Worm (Caenorhabditis elegans) whole organism, young adult: ENCODE measurements around the gene sek-3.

Experiments
- B0019.2 ChIP-seq: fragments of 200-800 bp; sonication (Bioruptor generic); conservative IDR thresholded peaks from 2 replicates; pipeline ENCODE4 v1.3.6; 2022; ENCODE audit warnings: missing genetic modification reagents, missing genetic modification characterization, missing compliant biosample characterization
- B0035.1 ChIP-seq: sonication (generic microtip); optimal IDR thresholded peaks from 2 replicates; lab custom pipeline; 2016; ENCODE audit warnings: missing genetic modification characterization, mild to moderate bottlenecking, missing compliant biosample characterization, missing genotype, missing genetic modification reagents
- C17E4.6 ChIP-seq: fragments of 200-800 bp; sonication (Bioruptor generic); IDR thresholded peaks from 2 replicates; pipeline ENCODE4 v1.3.6; 2022; ENCODE audit warnings: missing genetic modification reagents, missing genetic modification characterization, missing compliant biosample characterization
- D2030.7 ChIP-seq: fragments of 200-800 bp; sonication (Bioruptor generic); IDR thresholded peaks from 2 replicates; pipeline ENCODE4 v1.3.6; 2022; ENCODE audit warnings: missing genetic modification reagents, missing genetic modification characterization, missing compliant biosample characterization
- F22D6.2 ChIP-seq: sonication (generic microtip); optimal IDR thresholded peaks from 2 replicates; lab custom pipeline; 2016; ENCODE audit warnings: mild to moderate bottlenecking, missing genetic modification characterization, missing compliant biosample characterization
- F23B12.7 ChIP-seq: sonication (generic microtip); optimal IDR thresholded peaks from 2 replicates; lab custom pipeline; 2017; ENCODE audit warnings: missing genetic modification characterization, mild to moderate bottlenecking, missing compliant biosample characterization, antibody characterized with exemption, moderate library complexity; ENCODE audit not compliant: insufficient read depth
- F57A8.1 ChIP-seq: fragments of 200-800 bp; sonication (Bioruptor generic); optimal IDR thresholded peaks from 2 replicates; lab custom pipeline; 2018; ENCODE audit warnings: mild to moderate bottlenecking, missing genetic modification characterization, moderate library complexity, missing compliant biosample characterization
- K11D2.4 ChIP-seq: fragments of 200-800 bp; sonication (Bioruptor generic); IDR thresholded peaks from 2 replicates; pipeline ENCODE4 v1.3.6; 2022; ENCODE audit warnings: missing genetic modification reagents, missing genetic modification characterization, missing compliant biosample characterization
- Y53F4B.3 ChIP-seq: fragments of 200-800 bp; sonication (Bioruptor generic); IDR thresholded peaks from 2 replicates; pipeline ENCODE4 v1.3.6; 2022; ENCODE audit warnings: missing genetic modification reagents, missing genetic modification characterization, missing compliant biosample characterization
- Y53G8AR.9 ChIP-seq: fragments of 200-800 bp; sonication (Bioruptor generic); conservative IDR thresholded peaks from 2 replicates; pipeline ENCODE4 v1.3.6; 2022; ENCODE audit warnings: missing genetic modification reagents, missing genetic modification characterization, missing compliant biosample characterization
- Y79H2A.3 ChIP-seq: fragments of 200-800 bp; sonication (Bioruptor generic); conservative IDR thresholded peaks from 2 replicates; pipeline ENCODE4 v1.3.6; 2022; ENCODE audit warnings: missing genetic modification reagents, missing genetic modification characterization, missing compliant biosample characterization
- akir-1 ChIP-seq: fragments of 200-800 bp; sonication (Bioruptor generic); optimal IDR thresholded peaks from 2 replicates; lab custom pipeline; 2018; ENCODE audit warnings: mild to moderate bottlenecking, missing genetic modification characterization, moderate library complexity, missing compliant biosample characterization
- aptf-2 ChIP-seq: fragments of 200-800 bp; sonication (Bioruptor generic); conservative IDR thresholded peaks from 2 replicates; pipeline ENCODE4 v1.3.6; 2022; ENCODE audit warnings: missing genetic modification reagents, missing genetic modification characterization, missing compliant biosample characterization
- bed-1 ChIP-seq: fragments of 200-800 bp; sonication (Bioruptor generic); IDR thresholded peaks from 2 replicates; pipeline ENCODE4 v1.3.6; 2022; ENCODE audit warnings: missing genetic modification reagents, missing genetic modification characterization, missing compliant biosample characterization
- ceh-79 ChIP-seq: sonication (generic microtip); optimal IDR thresholded peaks from 2 replicates; lab custom pipeline; 2017; ENCODE audit warnings: mild to moderate bottlenecking, missing genetic modification characterization, missing compliant biosample characterization
- ceh-91 ChIP-seq: fragments of 200-800 bp; sonication (Bioruptor generic); IDR thresholded peaks from 2 replicates; pipeline ENCODE4 v1.3.6; 2022; ENCODE audit warnings: missing genetic modification reagents, missing genetic modification characterization, missing compliant biosample characterization
- die-1 ChIP-seq: sonication (generic microtip); optimal IDR thresholded peaks from 2 replicates; lab custom pipeline; 2016; ENCODE audit warnings: missing genotype, mild to moderate bottlenecking, missing genetic modification characterization, missing compliant biosample characterization
- dpff-1 ChIP-seq: sonication (generic microtip); optimal IDR thresholded peaks from 2 replicates; lab custom pipeline; 2017; ENCODE audit warnings: mild to moderate bottlenecking, missing genetic modification characterization, missing compliant biosample characterization
- dpl-1 ChIP-seq: fragments of 150-350 bp; optimal IDR thresholded peaks from 2 replicates; lab custom pipeline; 2014; ENCODE audit warnings: missing biosample characterization, missing genetic modification reagents, missing genetic modification characterization
- egl-18 ChIP-seq: fragments of 200-800 bp; sonication (Bioruptor generic); IDR thresholded peaks from 2 replicates; pipeline ENCODE4 v1.3.6; 2022; ENCODE audit warnings: missing genetic modification reagents, missing genetic modification characterization, missing compliant biosample characterization
- egl-44 ChIP-seq: fragments of 200-800 bp; sonication (Bioruptor generic); IDR thresholded peaks from 2 replicates; pipeline ENCODE4 v1.3.6; 2022; ENCODE audit warnings: missing genetic modification reagents, missing genetic modification characterization, missing compliant biosample characterization
- egrh-3 ChIP-seq: fragments of 200-800 bp; sonication (Bioruptor generic); IDR thresholded peaks from 2 replicates; pipeline ENCODE4 v1.3.6; 2022; ENCODE audit warnings: missing genetic modification reagents, missing genetic modification characterization, missing compliant biosample characterization
- hlh-26 ChIP-seq: fragments of 200-800 bp; sonication (Bioruptor generic); conservative IDR thresholded peaks from 2 replicates; pipeline ENCODE4 v1.3.6; 2022; ENCODE audit warnings: missing genetic modification reagents, missing genetic modification characterization, missing compliant biosample characterization
- hrde-1 ChIP-seq: sonication (generic microtip); optimal IDR thresholded peaks from 2 replicates; lab custom pipeline; 2016; ENCODE audit warnings: missing genetic modification characterization, mild to moderate bottlenecking, missing compliant biosample characterization, moderate library complexity, missing genotype, missing genetic modification reagents, borderline replicate concordance
- hsf-1 ChIP-seq: fragments of 200-800 bp; sonication (Bioruptor generic); IDR thresholded peaks from 2 replicates; pipeline ENCODE4 v1.3.6; 2022; ENCODE audit warnings: missing genetic modification reagents, missing genetic modification characterization, missing compliant biosample characterization
- let-526 ChIP-seq: fragments of 200-800 bp; sonication (Bioruptor generic); IDR thresholded peaks from 2 replicates; pipeline ENCODE4 v1.3.6; 2022; ENCODE audit warnings: missing genetic modification reagents, missing genetic modification characterization, missing compliant biosample characterization
- let-607 ChIP-seq, 2 experiments: fragments of 200-800 bp in 1 of 2; sonication (Bioruptor generic) in 1 of 2; sonication (generic microtip) in 1 of 2; optimal IDR thresholded peaks; 2 replicates each; lab custom pipeline; 2016 to 2018; ENCODE audit warnings: mild to moderate bottlenecking in 2 of 2, missing compliant biosample characterization in 2 of 2, missing genetic modification characterization in 2 of 2, moderate library complexity in 2 of 2, missing genotype in 1 of 2
- lin-26 ChIP-seq: fragments of 200-800 bp; sonication (Bioruptor generic); IDR thresholded peaks from 2 replicates; pipeline ENCODE4 v1.3.6; 2022; ENCODE audit warnings: missing genetic modification reagents, missing genetic modification characterization, missing compliant biosample characterization
- lin-35 ChIP-seq, 3 experiments: fragments of 150-350 bp in 2 of 3; sonication (generic microtip) in 1 of 3; optimal IDR thresholded peaks; 2 replicates each; lab custom pipeline; 2014 to 2018; ENCODE audit warnings: missing biosample characterization in 3 of 3, missing genetic modification characterization in 3 of 3, missing genetic modification reagents in 3 of 3
- lin-54 ChIP-seq: fragments of 200-800 bp; sonication (Bioruptor generic); optimal IDR thresholded peaks from 2 replicates; lab custom pipeline; 2018; ENCODE audit warnings: mild to moderate bottlenecking, missing genetic modification characterization, missing compliant biosample characterization
- mes-4 ChIP-seq: sonication (generic microtip); optimal IDR thresholded peaks from 2 replicates; lab custom pipeline; 2016; ENCODE audit warnings: missing genotype, missing genetic modification characterization, missing compliant biosample characterization
- mxl-1 ChIP-seq: sonication (generic microtip); optimal IDR thresholded peaks from 2 replicates; lab custom pipeline; 2016; ENCODE audit warnings: missing genetic modification characterization, missing compliant biosample characterization
- nfya-2 ChIP-seq: fragments of 200-800 bp; sonication (Bioruptor generic); IDR thresholded peaks from 2 replicates; pipeline ENCODE4 v1.3.6; 2022; ENCODE audit warnings: missing genetic modification reagents, missing genetic modification characterization, missing compliant biosample characterization
- nhr-90 ChIP-seq: sonication (generic microtip); optimal IDR thresholded peaks from 2 replicates; lab custom pipeline; 2016; ENCODE audit warnings: missing genotype, mild to moderate bottlenecking, missing genetic modification characterization, missing compliant biosample characterization
- pha-4 ChIP-seq: fragments of 150-350 bp; sonication (generic microtip); optimal IDR thresholded peaks from 2 replicates; lab custom pipeline; 2014; ENCODE audit warnings: missing biosample characterization, missing genetic modification reagents, missing genetic modification characterization
- rec-8 ChIP-seq, 2 experiments: sonication (generic microtip); optimal IDR thresholded peaks; 2 replicates each; lab custom pipeline; 2016; ENCODE audit warnings: mild to moderate bottlenecking in 2 of 2, missing genetic modification characterization in 2 of 2, missing genetic modification reagents in 2 of 2, missing genotype in 2 of 2, missing biosample characterization in 1 of 2, missing compliant biosample characterization in 1 of 2, moderate library complexity in 1 of 2
- rpc-1 ChIP-seq, 2 experiments: fragments of 150-350 bp in 1 of 2; sonication (generic microtip) in 1 of 2; optimal IDR thresholded peaks; 2 replicates each; lab custom pipeline; 2014 to 2018; ENCODE audit warnings: missing biosample characterization in 1 of 2, missing genetic modification characterization in 1 of 2, missing genetic modification reagents in 1 of 2, missing genotype in 1 of 2
- sdz-38 ChIP-seq: sonication (generic microtip); optimal IDR thresholded peaks from 2 replicates; lab custom pipeline; 2016; ENCODE audit warnings: missing genotype, missing genetic modification characterization, missing compliant biosample characterization
- sea-2 ChIP-seq: fragments of 200-800 bp; sonication (Bioruptor generic); IDR thresholded peaks from 2 replicates; pipeline ENCODE4 v1.3.6; 2022; ENCODE audit warnings: missing genetic modification characterization, missing compliant biosample characterization
- somi-1 ChIP-seq: fragments of 200-800 bp; sonication (Bioruptor generic); optimal IDR thresholded peaks from 2 replicates; lab custom pipeline; 2018; ENCODE audit warnings: mild to moderate bottlenecking, missing genetic modification characterization, missing compliant biosample characterization
- tbp1 ChIP-seq: fragments of 200-800 bp; sonication (Bioruptor generic); optimal IDR thresholded peaks from 2 replicates; lab custom pipeline; 2018; ENCODE audit warnings: mild to moderate bottlenecking, missing genetic modification characterization, missing compliant biosample characterization
- unc-130 ChIP-seq: sonication (generic microtip); optimal IDR thresholded peaks from 2 replicates; lab custom pipeline; 2016; ENCODE audit warnings: missing genetic modification reagents, missing genetic modification characterization, missing compliant biosample characterization
- unc-62 ChIP-seq: fragments of 150-350 bp; optimal IDR thresholded peaks from 2 replicates; lab custom pipeline; 2014; ENCODE audit warnings: missing biosample characterization, missing genetic modification reagents, missing genetic modification characterization
- xnd-1 ChIP-seq: sonication (generic microtip); optimal IDR thresholded peaks from 2 replicates; lab custom pipeline; 2016; ENCODE audit warnings: missing genotype, missing genetic modification reagents, missing genetic modification characterization, missing compliant biosample characterization
- zfh-2 ChIP-seq: fragments of 200-800 bp; sonication (Bioruptor generic); conservative IDR thresholded peaks from 2 replicates; pipeline ENCODE4 v1.3.6; 2022; ENCODE audit warnings: missing genetic modification reagents, missing genetic modification characterization, missing compliant biosample characterization
- ztf-22 ChIP-seq: fragments of 200-800 bp; sonication (Bioruptor generic); optimal IDR thresholded peaks from 2 replicates; lab custom pipeline; 2018; ENCODE audit warnings: mild to moderate bottlenecking, missing genetic modification characterization, moderate library complexity, missing compliant biosample characterization

Gene sek-3

ce11 chrX:5017591-5017990, at the start of gene sek-3:
Gene sek-3, plus strand, starts transcription at chrX:5017891.
- TF ChIP-seq lin-54 (no peak), Y53F4B.3 (no peak), hrde-1 (tag; lab: Kevin White, UChicago) (no peak), mes-4 (tag; lab: Kevin White, UChicago) (no peak), egrh-3 (GFP tag; lab: Robert Waterston, UW) (no peak), egl-44 (GFP tag; lab: Robert Waterston, UW) (no peak), Y79H2A.3 (GFP tag; lab: Robert Waterston, UW) (no peak), somi-1 (GFP tag; lab: Kevin White, UChicago) (no peak), pha-4 (tag; lab: Kevin White, UChicago) (no peak), F22D6.2 (no peak), K11D2.4 (GFP tag; lab: Robert Waterston, UW) (no peak), zfh-2 (GFP tag; lab: Robert Waterston, UW) (no peak), B0019.2 (GFP tag; lab: Robert Waterston, UW) (no peak), hlh-26 (GFP tag; lab: Robert Waterston, UW) (no peak), dpff-1 (tag; lab: Kevin White, UChicago) (no peak), B0035.1 (no peak), C17E4.6 (GFP tag; lab: Robert Waterston, UW) (no peak), dpl-1 (GFP tag; lab: Kevin White, UChicago) (no peak)

- TF ChIP-seq nhr-90 (peak; percentile 3), K11D2.4 (GFP tag; lab: Robert Waterston, UW) (peak; percentile 53), pha-4 (tag; lab: Kevin White, UChicago) (no peak), rpc-1 (optimal IDR thresholded peaks at IDR 0.05; lab: Kevin White, UChicago) (no peak), rpc-1 (tag; optimal IDR thresholded peaks at IDR 0.05; lab: Kevin White, UChicago) (no peak), Y79H2A.3 (GFP tag; lab: Robert Waterston, UW) (no peak), lin-35 (GFP tag; optimal IDR thresholded peaks at IDR 0.05; lab: Kevin White, UChicago) (no peak), tbp1 (GFP tag; lab: Kevin White, UChicago) (peak; percentile 28), ztf-22 (GFP tag; lab: Kevin White, UChicago) (peak; percentile 18), egl-18 (no peak), sea-2 (GFP tag; lab: Robert Waterston, UW) (no peak), ceh-79 (no peak), Y53F4B.3 (no peak), nfya-2 (GFP tag; lab: Robert Waterston, UW) (no peak), aptf-2 (GFP tag; lab: Robert Waterston, UW) (no peak), xnd-1 (tag; lab: Kevin White, UChicago) (no peak), ceh-91 (GFP tag; lab: Robert Waterston, UW) (no peak), Y53G8AR.9 (GFP tag; lab: Robert Waterston, UW) (peak; percentile 73; the same call in 1 of the 2 replicates), F57A8.1 (GFP tag; lab: Kevin White, UChicago) (no peak), somi-1 (GFP tag; lab: Kevin White, UChicago) (no peak), rec-8 (tag; optimal IDR thresholded peaks at IDR 0.05; lab: Kevin White, UChicago) (no peak), hrde-1 (tag; lab: Kevin White, UChicago) (no peak), akir-1 (GFP tag; lab: Kevin White, UChicago) (no peak), unc-62 (GFP tag; lab: Kevin White, UChicago) (no peak), D2030.7 (GFP tag; lab: Robert Waterston, UW) (no peak), sdz-38 (tag; lab: Kevin White, UChicago) (no peak), bed-1 (no peak), let-607 (tag; optimal IDR thresholded peaks at IDR 0.05; lab: Kevin White, UChicago) (peak in 1 of 2 experiments; percentile 90), F23B12.7 (tag; lab: Kevin White, UChicago) (no peak), die-1 (tag; lab: Kevin White, UChicago) (no peak), let-526 (GFP tag; lab: Robert Waterston, UW) (no peak), hsf-1 (no peak), lin-26 (peak; percentile 23; the same call in 1 of the 2 replicates), mxl-1 (no peak), unc-130 (no peak)
Measured at ce11 chrX:4969228-4969627, 48.5 kb upstream of the sek-3 start, which contains the start of gene M03F4.6. Gene M03F4.6, minus strand, starts transcription at chrX:4969328.
